Worm (Caenorhabditis elegans) whole organism, L3 larva: ENCODE results near the gene trip-4.
A peak's percentile ranks its signal among the peaks of the same experiment; 100 is the strongest.

Experiments used
- R02D3.7 ChIP-seq: fragments of 150-350 bp; optimal IDR thresholded peaks from 2 replicates; lab custom pipeline; 2014; ENCODE audit warnings: missing biosample characterization, missing genetic modification characterization
- ZK546.5 ChIP-seq: sonication (generic microtip); optimal IDR thresholded peaks from 2 replicates; lab custom pipeline; 2017; ENCODE audit warnings: missing biosample characterization, missing genetic modification characterization
- aly-2 ChIP-seq: fragments of 150-350 bp; optimal IDR thresholded peaks from 2 replicates; lab custom pipeline; 2014; ENCODE audit warnings: missing biosample characterization, missing genetic modification characterization
- ama-1 ChIP-seq: fragments of 150-350 bp; optimal IDR thresholded peaks from 2 replicates; lab custom pipeline; 2018
- ceh-16 ChIP-seq: sonication (generic microtip); optimal IDR thresholded peaks from 2 replicates; lab custom pipeline; 2017; ENCODE audit warnings: missing biosample characterization, missing genetic modification characterization
- ceh-28 ChIP-seq: fragments of 150-350 bp; optimal IDR thresholded peaks from 2 replicates; lab custom pipeline; 2014; ENCODE audit warnings: missing biosample characterization, missing genetic modification reagents, missing genetic modification characterization
- ceh-82 ChIP-seq: fragments of 150-350 bp; optimal IDR thresholded peaks from 2 replicates; lab custom pipeline; 2014; ENCODE audit warnings: missing biosample characterization, missing genetic modification characterization
- ceh-9 ChIP-seq: sonication (generic microtip); optimal IDR thresholded peaks from 2 replicates; lab custom pipeline; 2018; ENCODE audit warnings: missing biosample characterization, missing genetic modification characterization
- daf-12 ChIP-seq: fragments of 150-350 bp; optimal IDR thresholded peaks from 2 replicates; lab custom pipeline; 2014; ENCODE audit warnings: missing biosample characterization, missing genetic modification reagents, missing genetic modification characterization
- egl-27 ChIP-seq: sonication (generic microtip); optimal IDR thresholded peaks from 4 replicates; lab custom pipeline; 2017; ENCODE audit warnings: missing biosample characterization, missing genetic modification reagents, missing genetic modification characterization
- egl-5 ChIP-seq: fragments of 150-350 bp; optimal IDR thresholded peaks from 2 replicates; lab custom pipeline; 2017; ENCODE audit warnings: missing biosample characterization, missing genetic modification reagents, missing genetic modification characterization, inconsistent platforms
- elt-1 ChIP-seq: fragments of 150-350 bp; optimal IDR thresholded peaks from 2 replicates; lab custom pipeline; 2014; ENCODE audit warnings: missing biosample characterization, missing genetic modification characterization
- elt-2 ChIP-seq: sonication (generic microtip); optimal IDR thresholded peaks from 2 replicates; lab custom pipeline; 2016; ENCODE audit warnings: missing genetic modification reagents, mild to moderate bottlenecking, missing genetic modification characterization, missing compliant biosample characterization
- elt-3 ChIP-seq, 3 experiments: fragments of 150-350 bp in 1 of 3; sonication (generic microtip) in 2 of 3; optimal IDR thresholded peaks; 2 replicates in 2 of 3; 4 replicates in 1 of 3; lab custom pipeline; 2014 to 2017; ENCODE audit warnings: missing biosample characterization in 3 of 3, missing genetic modification characterization in 3 of 3
- eor-1 ChIP-seq, 2 experiments: fragments of 150-350 bp; optimal IDR thresholded peaks; 2 replicates each; lab custom pipeline; 2014 to 2018; ENCODE audit warnings: missing biosample characterization in 2 of 2, missing genetic modification characterization in 2 of 2
- fkh-10 ChIP-seq: sonication (generic microtip); optimal IDR thresholded peaks from 2 replicates; lab custom pipeline; 2017; ENCODE audit warnings: missing biosample characterization, missing genetic modification reagents, missing genetic modification characterization
- fkh-2 ChIP-seq: fragments of 150-350 bp; optimal IDR thresholded peaks from 2 replicates; lab custom pipeline; 2014; ENCODE audit warnings: missing biosample characterization, missing genetic modification reagents, missing genetic modification characterization
- fos-1 ChIP-seq: fragments of 150-350 bp; optimal IDR thresholded peaks from 2 replicates; lab custom pipeline; 2014; ENCODE audit warnings: missing biosample characterization, missing genetic modification characterization
- hmg-11 ChIP-seq: sonication (generic microtip); optimal IDR thresholded peaks from 2 replicates; lab custom pipeline; 2016; ENCODE audit warnings: missing genetic modification characterization, missing compliant biosample characterization
- jun-1 ChIP-seq: fragments of 150-350 bp; optimal IDR thresholded peaks from 2 replicates; lab custom pipeline; 2014; ENCODE audit warnings: missing biosample characterization, missing genetic modification reagents, missing genetic modification characterization
- lin-15B ChIP-seq: fragments of 150-350 bp; optimal IDR thresholded peaks from 2 replicates; lab custom pipeline; 2014; ENCODE audit warnings: missing biosample characterization, missing genetic modification characterization
- lin-39 ChIP-seq: fragments of 150-350 bp; optimal IDR thresholded peaks from 2 replicates; lab custom pipeline; 2018; ENCODE audit warnings: missing biosample characterization, missing genetic modification reagents, missing genetic modification characterization
- lsy-12 ChIP-seq: sonication (generic microtip); optimal IDR thresholded peaks from 2 replicates; lab custom pipeline; 2016; ENCODE audit warnings: mild to moderate bottlenecking, missing genetic modification characterization, missing compliant biosample characterization
- mdl-1 ChIP-seq: fragments of 150-350 bp; optimal IDR thresholded peaks from 2 replicates; lab custom pipeline; 2014; ENCODE audit warnings: missing biosample characterization, missing genetic modification characterization
- mml-1 ChIP-seq: fragments of 150-350 bp; sonication (generic microtip); optimal IDR thresholded peaks from 3 replicates; lab custom pipeline; 2014; ENCODE audit warnings: missing biosample characterization, missing genetic modification characterization
- nfya-1 ChIP-seq: sonication (generic microtip); optimal IDR thresholded peaks from 2 replicates; lab custom pipeline; 2017; ENCODE audit warnings: missing genetic modification characterization, mild to moderate bottlenecking, missing compliant biosample characterization, antibody characterized with exemption, moderate library complexity; ENCODE audit not compliant: insufficient read depth
- nhr-11 ChIP-seq: fragments of 150-350 bp; optimal IDR thresholded peaks from 2 replicates; lab custom pipeline; 2014; ENCODE audit warnings: missing biosample characterization, missing genetic modification characterization
- nhr-12 ChIP-seq: fragments of 150-350 bp; optimal IDR thresholded peaks from 2 replicates; lab custom pipeline; 2014; ENCODE audit warnings: missing biosample characterization, missing genetic modification characterization
- nhr-23 ChIP-seq: fragments of 150-350 bp; optimal IDR thresholded peaks from 2 replicates; lab custom pipeline; 2014; ENCODE audit warnings: missing biosample characterization, missing genetic modification reagents, missing genetic modification characterization
- nhr-237 ChIP-seq: fragments of 150-350 bp; optimal IDR thresholded peaks from 2 replicates; lab custom pipeline; 2014; ENCODE audit warnings: missing biosample characterization, missing genetic modification characterization
- nhr-25 ChIP-seq: sonication (generic microtip); optimal IDR thresholded peaks from 2 replicates; lab custom pipeline; 2017; ENCODE audit warnings: missing biosample characterization, missing genetic modification characterization
- nhr-28 ChIP-seq: fragments of 150-350 bp; optimal IDR thresholded peaks from 2 replicates; lab custom pipeline; 2014; ENCODE audit warnings: missing biosample characterization, missing genetic modification characterization
- nhr-43 ChIP-seq: sonication (generic microtip); optimal IDR thresholded peaks from 2 replicates; lab custom pipeline; 2016; ENCODE audit warnings: mild to moderate bottlenecking, missing genetic modification characterization, missing compliant biosample characterization; ENCODE audit not compliant: poor library complexity, severe bottlenecking
- nhr-67 ChIP-seq: fragments of 150-350 bp; optimal IDR thresholded peaks from 2 replicates; lab custom pipeline; 2014; ENCODE audit warnings: missing biosample characterization, missing genetic modification characterization
- nhr-76 ChIP-seq: fragments of 150-350 bp; sonication (generic microtip); optimal IDR thresholded peaks from 5 replicates; lab custom pipeline; 2014; ENCODE audit warnings: missing biosample characterization, missing genetic modification characterization
- nhr-77 ChIP-seq: fragments of 150-350 bp; optimal IDR thresholded peaks from 2 replicates; lab custom pipeline; 2014; ENCODE audit warnings: missing biosample characterization, missing genetic modification characterization
- pha-4 ChIP-seq: fragments of 150-350 bp; optimal IDR thresholded peaks from 2 replicates; lab custom pipeline; 2014; ENCODE audit warnings: missing biosample characterization, missing genetic modification reagents, missing genetic modification characterization
- pqm-1 ChIP-seq: fragments of 150-350 bp; optimal IDR thresholded peaks from 2 replicates; lab custom pipeline; 2017; ENCODE audit warnings: missing biosample characterization, missing genetic modification characterization, inconsistent platforms
- sea-2 ChIP-seq: fragments of 150-350 bp; sonication (generic microtip); optimal IDR thresholded peaks from 4 replicates; lab custom pipeline; 2014; ENCODE audit warnings: missing biosample characterization, missing genetic modification reagents, missing genetic modification characterization
- skn-1 ChIP-seq: fragments of 150-350 bp; optimal IDR thresholded peaks from 2 replicates; lab custom pipeline; 2014; ENCODE audit warnings: missing biosample characterization, missing genetic modification characterization
- snpc-4 ChIP-seq: fragments of 150-350 bp; optimal IDR thresholded peaks from 2 replicates; lab custom pipeline; 2014; ENCODE audit warnings: missing biosample characterization, missing genetic modification characterization
- tbx-2 ChIP-seq: sonication (generic microtip); optimal IDR thresholded peaks from 2 replicates; lab custom pipeline; 2016; ENCODE audit warnings: mild to moderate bottlenecking, missing genetic modification characterization, missing compliant biosample characterization
- unc-39 ChIP-seq: sonication (generic microtip); optimal IDR thresholded peaks from 4 replicates; lab custom pipeline; 2017; ENCODE audit warnings: missing biosample characterization, missing genetic modification characterization
- unc-62 ChIP-seq: fragments of 150-350 bp; sonication (generic microtip); optimal IDR thresholded peaks from 4 replicates; lab custom pipeline; 2014; ENCODE audit warnings: missing biosample characterization, missing genetic modification reagents, missing genetic modification characterization
- zag-1 ChIP-seq: fragments of 150-350 bp; optimal IDR thresholded peaks from 2 replicates; lab custom pipeline; 2014; ENCODE audit warnings: missing biosample characterization, missing genetic modification characterization
- ztf-11 ChIP-seq: fragments of 150-350 bp; optimal IDR thresholded peaks from 2 replicates; lab custom pipeline; 2014; ENCODE audit warnings: missing biosample characterization, missing genetic modification characterization
- ztf-4 ChIP-seq: fragments of 150-350 bp; optimal IDR thresholded peaks from 2 replicates; lab custom pipeline; 2014; ENCODE audit warnings: missing biosample characterization, missing genetic modification characterization

The trip-4 gene

ce11 chrII:15008481-15009057, 30.6 kb upstream of the trip-4 start:
- TF ChIP-seq ztf-11 (tag; lab: Kevin White, UChicago): no peak
- no peak for TF ChIP-seq elt-2
- no peak for TF ChIP-seq snpc-4 (tag; lab: Kevin White, UChicago)
- no peak for TF ChIP-seq pha-4
- TF ChIP-seq hmg-11 (tag; lab: Kevin White, UChicago): no peak
- TF ChIP-seq ztf-4: no peak
- no peak for TF ChIP-seq nhr-76
- TF ChIP-seq ama-1: no peak

- peak; percentile 18 for TF ChIP-seq elt-2
- no peak for TF ChIP-seq elt-1 (tag; lab: Kevin White, UChicago)
- TF ChIP-seq elt-3 (tag; optimal IDR thresholded peaks at IDR 0.05; lab: Kevin White, UChicago): no peak
- no peak for TF ChIP-seq ztf-4
- no peak for TF ChIP-seq ceh-16 (tag; lab: Kevin White, UChicago)
- peak; percentile 61 for TF ChIP-seq nhr-77 (tag; lab: Kevin White, UChicago)
- no peak for TF ChIP-seq ceh-9 (tag; lab: Kevin White, UChicago)
- no peak for TF ChIP-seq ZK546.5
- TF ChIP-seq ceh-82 (tag; lab: Kevin White, UChicago): peak; percentile 47
- peak; percentile 59 for TF ChIP-seq ceh-28 (tag; lab: Kevin White, UChicago)
- no peak for TF ChIP-seq nhr-237 (tag; lab: Kevin White, UChicago)
- peak; percentile 42 for TF ChIP-seq jun-1
- no peak for TF ChIP-seq unc-62 (GFP tag; lab: Kevin White, UChicago)
- no peak for TF ChIP-seq nhr-67 (tag; lab: Kevin White, UChicago)
- TF ChIP-seq zag-1 (tag; lab: Kevin White, UChicago): no peak
- TF ChIP-seq daf-12 (tag; lab: Kevin White, UChicago): no peak
- peak; percentile 85 for TF ChIP-seq snpc-4 (tag; lab: Kevin White, UChicago)
- TF ChIP-seq pqm-1: peak; percentile 44
- no peak for TF ChIP-seq nhr-12
- TF ChIP-seq egl-5 (tag; lab: Kevin White, UChicago): peak; percentile 55
- TF ChIP-seq fkh-10 (GFP tag; lab: Kevin White, UChicago): no peak
- no peak for TF ChIP-seq nhr-28
- TF ChIP-seq aly-2: no peak
- no peak for TF ChIP-seq nhr-43 (tag; lab: Kevin White, UChicago)
- TF ChIP-seq nfya-1 (tag; lab: Kevin White, UChicago): peak; percentile 88
- no peak for TF ChIP-seq fos-1 (tag; lab: Kevin White, UChicago)
- TF ChIP-seq sea-2: no peak
- TF ChIP-seq mml-1 (tag; lab: Kevin White, UChicago): no peak
- no peak for TF ChIP-seq fkh-2 (tag; lab: Kevin White, UChicago)
- peak; percentile 26 for TF ChIP-seq lsy-12 (tag; lab: Kevin White, UChicago)
- TF ChIP-seq unc-39 (tag; lab: Kevin White, UChicago): no peak
- TF ChIP-seq hmg-11 (tag; lab: Kevin White, UChicago): peak; percentile 45
- TF ChIP-seq nhr-25 (tag; lab: Kevin White, UChicago): peak; percentile 59
- TF ChIP-seq skn-1 (tag; lab: Kevin White, UChicago): peak; percentile 31
- peak; percentile 88 for TF ChIP-seq pha-4
- peak; percentile 93 for TF ChIP-seq lin-15B
- peak; percentile 16 for TF ChIP-seq ama-1
- TF ChIP-seq nhr-23 (tag; lab: Kevin White, UChicago): peak; percentile 73
- TF ChIP-seq egl-27 (tag; lab: Kevin White, UChicago): no peak
- no peak for TF ChIP-seq eor-1 (tag; optimal IDR thresholded peaks at IDR 0.05; lab: Kevin White, UChicago)
- no peak for TF ChIP-seq tbx-2 (tag; lab: Kevin White, UChicago)
- peak; percentile 77 for TF ChIP-seq lin-39 (tag; lab: Kevin White, UChicago)
- no peak for TF ChIP-seq nhr-76
- no peak for TF ChIP-seq nhr-11 (tag; lab: Kevin White, UChicago)
- TF ChIP-seq R02D3.7: peak; percentile 62
- no peak for TF ChIP-seq mdl-1
- TF ChIP-seq ztf-11 (tag; lab: Kevin White, UChicago): no peak
- TF ChIP-seq, all 47 proteins: peak for 19
Observed at ce11 chrII:15010366-15011235, 28.6 kb upstream of the trip-4 start, which contains the start of the genes Y53F4B.9 and Y53F4B.11. Y53F4B.9 (minus strand) TSS chrII:15010416. Y53F4B.11 (plus strand) TSS chrII:15010748.
